Fruit fly (Drosophila melanogaster): Measurements from ENCODE around the gene CG13838.

dm6 chr3R:23067209-23067826 lies 25.3 kb downstream of the CG13838 start, which contains the start of gene CG17111:
- no peak for TF ChIP-seq CG8478 (optimal IDR thresholded peaks at IDR 0.05)
- TF ChIP-seq usp (GFP tag; optimal IDR thresholded peaks at IDR 0.05), result no peak
- TF ChIP-seq psq (optimal IDR thresholded peaks at IDR 0.05), result no peak
- no peak for TF ChIP-seq pan (optimal IDR thresholded peaks at IDR 0.05)
- no peak for TF ChIP-seq EcR (GFP tag; optimal IDR thresholded peaks at IDR 0.05)

Data from whole organism.